Worm (Caenorhabditis elegans) whole organism, mixed stage, embryonic: Measurements from ENCODE around the gene clec-57.
"Not testable (repeated sequence)": the region's sequence is repeated elsewhere in the genome, so short reads cannot be mapped to it uniquely, and the experiment has no call there.

Experiments used
- ceh-43 ChIP-seq: fragments of 200-800 bp; sonication (Bioruptor generic); optimal IDR thresholded peaks from 2 replicates; lab custom pipeline; 2018; ENCODE audit warnings: mild to moderate bottlenecking, missing genetic modification characterization, moderate library complexity, missing compliant biosample characterization
- elt-3 ChIP-seq: fragments of 150-350 bp; optimal IDR thresholded peaks from 2 replicates; lab custom pipeline; 2014; ENCODE audit warnings: missing biosample characterization, missing genetic modification characterization
- flh-1 ChIP-seq: fragments of 200-800 bp; sonication (Bioruptor generic); optimal IDR thresholded peaks from 2 replicates; lab custom pipeline; 2018; ENCODE audit warnings: mild to moderate bottlenecking, missing genetic modification characterization, moderate library complexity, missing compliant biosample characterization
- lin-13 ChIP-seq: fragments of 150-350 bp; optimal IDR thresholded peaks from 2 replicates; lab custom pipeline; 2014; ENCODE audit warnings: missing biosample characterization, missing genetic modification characterization
- pha-4 ChIP-seq: fragments of 150-350 bp; optimal IDR thresholded peaks from 2 replicates; lab custom pipeline; 2018; ENCODE audit warnings: missing biosample characterization, missing genetic modification reagents, missing genetic modification characterization
- snpc-4 ChIP-seq: fragments of 150-350 bp; optimal IDR thresholded peaks from 2 replicates; lab custom pipeline; 2014; ENCODE audit warnings: missing biosample characterization, missing genetic modification characterization
- unc-62 ChIP-seq: fragments of 150-350 bp; optimal IDR thresholded peaks from 2 replicates; lab custom pipeline; 2014; ENCODE audit warnings: missing biosample characterization, missing genetic modification reagents, missing genetic modification characterization
- zip-8 ChIP-seq: fragments of 150-350 bp; optimal IDR thresholded peaks from 2 replicates; lab custom pipeline; 2014; ENCODE audit warnings: missing biosample characterization, missing genetic modification characterization
- ztf-11 ChIP-seq: fragments of 150-350 bp; optimal IDR thresholded peaks from 2 replicates; lab custom pipeline; 2014; ENCODE audit warnings: missing biosample characterization, missing genetic modification characterization

ce11 chrV:14463087-14463486 lies 5.9 kb upstream of the clec-57 start, which contains the start of gene F08H9.3:
- TF ChIP-seq lin-13 (tag; lab: Kevin White, UChicago); unc-62; flh-1; zip-8 (tag; lab: Kevin White, UChicago); ztf-11 (tag; lab: Kevin White, UChicago); ceh-43; snpc-4 (tag; lab: Kevin White, UChicago); elt-3 (tag; lab: Kevin White, UChicago); pha-4: not testable (repeated sequence)
